Worm (Caenorhabditis elegans) whole organism, late embryonic: ENCODE measurements around the gene F59E12.9.

Experiments
- ahr-1 ChIP-seq: sonication (generic microtip); optimal IDR thresholded peaks from 2 replicates; lab custom pipeline; 2016; ENCODE audit warnings: missing genetic modification characterization, missing compliant biosample characterization
- ama-1 ChIP-seq: fragments of 150-350 bp; optimal IDR thresholded peaks from 2 replicates; lab custom pipeline; 2014
- ceh-18 ChIP-seq: sonication (generic microtip); optimal IDR thresholded peaks from 2 replicates; lab custom pipeline; 2016; ENCODE audit warnings: missing genetic modification characterization, missing compliant biosample characterization
- ceh-2 ChIP-seq: sonication (generic microtip); optimal IDR thresholded peaks from 2 replicates; lab custom pipeline; 2016; ENCODE audit warnings: missing genotype, missing genetic modification characterization, missing compliant biosample characterization
- ceh-22 ChIP-seq: sonication (generic microtip); optimal IDR thresholded peaks from 2 replicates; lab custom pipeline; 2017; ENCODE audit warnings: missing biosample characterization, missing genetic modification characterization
- ceh-30 ChIP-seq: fragments of 150-350 bp; optimal IDR thresholded peaks from 2 replicates; lab custom pipeline; 2014; ENCODE audit warnings: missing biosample characterization, missing genetic modification characterization
- ceh-31 ChIP-seq: sonication (generic microtip); optimal IDR thresholded peaks from 2 replicates; lab custom pipeline; 2016; ENCODE audit warnings: missing genetic modification characterization, missing compliant biosample characterization
- ceh-34 ChIP-seq: sonication (generic microtip); optimal IDR thresholded peaks from 2 replicates; lab custom pipeline; 2016; ENCODE audit warnings: mild to moderate bottlenecking, missing genetic modification characterization, missing compliant biosample characterization
- ceh-45 ChIP-seq: fragments of 200-800 bp; sonication (Bioruptor generic); IDR thresholded peaks from 2 replicates; pipeline ENCODE4 v1.3.6; 2022; ENCODE audit warnings: missing genetic modification reagents, missing genetic modification characterization, missing compliant biosample characterization
- dmd-4 ChIP-seq: sonication (generic microtip); optimal IDR thresholded peaks from 2 replicates; lab custom pipeline; 2016; ENCODE audit warnings: borderline replicate concordance, missing genetic modification characterization, missing compliant biosample characterization
- elt-2 ChIP-seq: sonication (generic microtip); optimal IDR thresholded peaks from 2 replicates; lab custom pipeline; 2016; ENCODE audit warnings: missing genetic modification reagents, missing genetic modification characterization, missing compliant biosample characterization
- elt-4 ChIP-seq: sonication (generic microtip); optimal IDR thresholded peaks from 2 replicates; lab custom pipeline; 2016; ENCODE audit warnings: missing genetic modification characterization, missing compliant biosample characterization
- hlh-13 ChIP-seq: fragments of 200-800 bp; sonication (Bioruptor generic); optimal IDR thresholded peaks from 2 replicates; lab custom pipeline; 2018; ENCODE audit warnings: mild to moderate bottlenecking, missing genetic modification characterization, missing compliant biosample characterization
- hlh-30 ChIP-seq: sonication (generic microtip); optimal IDR thresholded peaks from 2 replicates; lab custom pipeline; 2017; ENCODE audit warnings: antibody characterized with exemption, missing genetic modification characterization, missing compliant biosample characterization; ENCODE audit not compliant: insufficient read depth
- hlh-6 ChIP-seq: sonication (generic microtip); optimal IDR thresholded peaks from 2 replicates; lab custom pipeline; 2016; ENCODE audit warnings: missing genotype, missing genetic modification characterization, missing compliant biosample characterization
- hlh-8 ChIP-seq: sonication (generic microtip); optimal IDR thresholded peaks from 2 replicates; lab custom pipeline; 2016; ENCODE audit warnings: missing genotype, missing genetic modification characterization, missing compliant biosample characterization
- mec-3 ChIP-seq: sonication (generic microtip); optimal IDR thresholded peaks from 2 replicates; lab custom pipeline; 2016; ENCODE audit warnings: borderline replicate concordance, missing genetic modification characterization, missing compliant biosample characterization
- nfya-1 ChIP-seq: sonication (generic microtip); optimal IDR thresholded peaks from 2 replicates; lab custom pipeline; 2017; ENCODE audit warnings: missing genetic modification characterization, mild to moderate bottlenecking, missing compliant biosample characterization, antibody characterized with exemption, moderate library complexity
- nhr-11 ChIP-seq: fragments of 150-350 bp; optimal IDR thresholded peaks from 2 replicates; lab custom pipeline; 2014; ENCODE audit warnings: missing biosample characterization, missing genetic modification characterization
- nhr-232 ChIP-seq: sonication (generic microtip); optimal IDR thresholded peaks from 2 replicates; lab custom pipeline; 2016; ENCODE audit warnings: missing genetic modification characterization, missing compliant biosample characterization
- odd-2 ChIP-seq: sonication (generic microtip); optimal IDR thresholded peaks from 2 replicates; lab custom pipeline; 2017; ENCODE audit warnings: antibody characterized with exemption, mild to moderate bottlenecking, missing genetic modification characterization, missing compliant biosample characterization
- pag-3 ChIP-seq: sonication (generic microtip); optimal IDR thresholded peaks from 2 replicates; lab custom pipeline; 2016; ENCODE audit warnings: missing compliant biosample characterization, missing genetic modification characterization, borderline replicate concordance
- pax-1 ChIP-seq: fragments of 150-350 bp; optimal IDR thresholded peaks from 2 replicates; lab custom pipeline; 2014; ENCODE audit warnings: missing biosample characterization, missing genetic modification characterization
- pha-2 ChIP-seq: sonication (generic microtip); optimal IDR thresholded peaks from 2 replicates; lab custom pipeline; 2017; ENCODE audit warnings: mild to moderate bottlenecking, missing genetic modification characterization, missing compliant biosample characterization
- pha-4 ChIP-seq: fragments of 150-350 bp; optimal IDR thresholded peaks from 2 replicates; lab custom pipeline; 2018; ENCODE audit warnings: missing biosample characterization, missing genetic modification reagents, missing genetic modification characterization
- ref-2 ChIP-seq: sonication (generic microtip); optimal IDR thresholded peaks from 2 replicates; lab custom pipeline; 2016; ENCODE audit warnings: missing genetic modification characterization, missing compliant biosample characterization
- rnt-1 ChIP-seq: sonication (generic microtip); optimal IDR thresholded peaks from 2 replicates; lab custom pipeline; 2016; ENCODE audit warnings: missing genetic modification characterization, missing compliant biosample characterization
- sdc-2 ChIP-seq: sonication (generic microtip); optimal IDR thresholded peaks from 2 replicates; lab custom pipeline; 2016; ENCODE audit warnings: missing genotype, missing genetic modification characterization, missing compliant biosample characterization
- sox-2 ChIP-seq: fragments of 200-800 bp; sonication (Bioruptor generic); IDR thresholded peaks from 2 replicates; pipeline ENCODE4 v1.3.6; 2022; ENCODE audit warnings: missing genetic modification reagents, missing genetic modification characterization, missing compliant biosample characterization
- tbx-2 ChIP-seq: sonication (generic microtip); optimal IDR thresholded peaks from 2 replicates; lab custom pipeline; 2016; ENCODE audit warnings: missing genetic modification characterization, missing compliant biosample characterization
- tbx-7 ChIP-seq: sonication (generic microtip); optimal IDR thresholded peaks from 2 replicates; lab custom pipeline; 2016; ENCODE audit warnings: missing genotype, missing genetic modification characterization, missing compliant biosample characterization
- ttx-3 ChIP-seq: sonication (generic microtip); optimal IDR thresholded peaks from 2 replicates; lab custom pipeline; 2016; ENCODE audit warnings: missing genetic modification reagents, missing genetic modification characterization, missing compliant biosample characterization
- unc-42 ChIP-seq: sonication (generic microtip); optimal IDR thresholded peaks from 2 replicates; lab custom pipeline; 2016; ENCODE audit warnings: missing genotype, missing genetic modification characterization, missing compliant biosample characterization
- unc-55 ChIP-seq: sonication (generic microtip); optimal IDR thresholded peaks from 2 replicates; lab custom pipeline; 2017; ENCODE audit warnings: missing biosample characterization, missing genetic modification reagents, missing genetic modification characterization
- unc-86 ChIP-seq: sonication (generic microtip); optimal IDR thresholded peaks from 2 replicates; lab custom pipeline; 2016; ENCODE audit warnings: missing genetic modification characterization, missing compliant biosample characterization
- ztf-16 ChIP-seq: sonication (generic microtip); optimal IDR thresholded peaks from 2 replicates; lab custom pipeline; 2017; ENCODE audit warnings: missing genetic modification characterization, missing compliant biosample characterization

F59E12.9 gene

DNA sequence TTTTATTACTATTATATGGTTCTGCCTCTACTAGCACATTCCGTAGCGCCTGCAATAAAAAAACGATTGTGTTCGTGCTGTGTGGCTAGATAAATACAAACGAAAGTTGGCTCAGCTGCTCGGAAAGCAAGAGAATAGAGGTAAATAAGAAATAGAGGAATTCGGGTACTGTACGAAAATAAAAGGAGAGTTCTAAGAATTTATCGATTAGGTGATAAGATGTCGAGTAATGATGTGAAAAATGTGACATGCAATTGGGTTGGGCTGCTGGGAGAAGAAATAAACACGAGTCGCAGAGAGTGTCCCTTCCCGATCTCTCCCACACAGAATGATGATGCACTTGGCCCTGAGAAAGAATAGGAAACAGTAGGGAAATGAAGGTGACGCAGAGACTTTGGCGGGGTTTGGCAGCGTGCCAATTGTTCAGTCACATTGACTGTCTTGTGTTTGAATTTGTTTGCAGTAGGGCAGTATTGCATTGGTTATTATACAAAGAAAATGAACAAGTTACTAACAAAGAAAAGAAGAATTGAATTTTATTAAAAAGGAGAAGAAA lies 53.4 kb downstream of the F59E12.9 start, which contains the start of gene cdc-14:
TSS of gene cdc-14 (minus strand) at position 51 of the 556 bp plus-strand sequence.
- TF ChIP-seq tbx-7 (tag; lab: Kevin White, UChicago) (no peak), tbx-2 (tag; lab: Kevin White, UChicago) (peak; percentile 76), sox-2 (GFP tag; lab: Robert Waterston, UW) (peak; percentile 18; the same call in 1 of the 2 replicates), elt-2 (tag; lab: Kevin White, UChicago) (peak; percentile 57), nhr-232 (tag; lab: Kevin White, UChicago) (no peak), ceh-45 (GFP tag; lab: Robert Waterston, UW) (0 out of 2 replicates have a peak, but pooled peaks have one; percentile 24), ceh-22 (tag; lab: Kevin White, UChicago) (no peak), rnt-1 (peak; percentile 37), ceh-30 (tag; lab: Kevin White, UChicago) (no peak), ttx-3 (tag; lab: Kevin White, UChicago) (no peak), nhr-11 (no peak), sdc-2 (tag; lab: Kevin White, UChicago) (peak; percentile 33), hlh-6 (tag; lab: Kevin White, UChicago) (peak; percentile 38), unc-55 (GFP tag; lab: Kevin White, UChicago) (peak; percentile 64), unc-86 (tag; lab: Kevin White, UChicago) (no peak), pag-3 (tag; lab: Kevin White, UChicago) (no peak), ceh-34 (tag; lab: Kevin White, UChicago) (peak; percentile 69), nfya-1 (peak; percentile 72), ceh-31 (tag; lab: Kevin White, UChicago) (peak; percentile 65), ref-2 (tag; lab: Kevin White, UChicago) (peak; percentile 56), unc-42 (tag; lab: Kevin White, UChicago) (peak; percentile 59), ceh-18 (tag; lab: Kevin White, UChicago) (peak; percentile 81), hlh-8 (tag; lab: Kevin White, UChicago) (peak; percentile 13), hlh-30 (tag; lab: Kevin White, UChicago) (peak; percentile 95)
- TF ChIP-seq, all 69 proteins: peak for 16

DNA sequence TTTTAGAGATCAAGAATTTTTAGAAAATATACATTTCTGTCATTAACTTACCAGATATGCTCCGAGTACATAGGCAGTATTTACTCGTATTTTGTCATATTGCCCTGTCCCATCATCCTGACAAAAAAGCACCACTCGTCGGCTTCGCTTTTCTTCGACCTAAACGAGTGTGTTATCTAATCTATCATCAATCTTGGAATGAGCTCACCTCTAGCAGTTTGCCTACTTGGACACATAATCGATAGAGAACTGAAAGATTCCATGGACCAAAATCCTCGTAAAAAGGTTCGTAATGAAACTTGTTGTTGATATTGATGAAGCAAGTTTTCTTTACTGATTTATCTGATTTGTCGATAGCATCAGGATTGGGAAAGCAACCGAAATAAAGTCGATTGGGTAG lies 54.0 kb downstream of the F59E12.9 start:
- TF ChIP-seq hlh-13 (GFP tag; lab: Kevin White, UChicago) (no peak), tbx-7 (tag; lab: Kevin White, UChicago) (no peak)

DNA sequence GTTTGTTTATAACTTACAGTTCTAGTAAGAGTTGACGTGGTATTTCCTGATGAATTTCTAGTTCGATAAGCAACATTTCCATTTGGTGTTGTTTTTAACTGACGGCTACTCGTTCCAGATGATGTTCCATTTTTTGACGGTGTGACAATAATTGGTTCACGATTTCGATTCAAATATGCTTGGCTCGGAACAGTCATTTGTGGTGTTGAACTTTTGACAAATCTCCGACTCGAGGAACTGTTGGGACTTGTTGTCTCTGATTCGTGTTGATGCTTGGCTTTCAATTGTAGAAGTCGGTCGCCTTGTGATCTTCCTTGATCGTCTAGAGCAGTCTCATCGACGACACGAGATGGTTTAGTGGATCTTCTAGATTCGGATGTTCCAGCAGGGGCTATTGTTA lies 55.3 kb downstream of the F59E12.9 start:
- TF ChIP-seq ttx-3 (tag; lab: Kevin White, UChicago) (no peak), ceh-2 (tag; lab: Kevin White, UChicago) (no peak), pax-1 (tag; lab: Kevin White, UChicago) (no peak), hlh-6 (tag; lab: Kevin White, UChicago) (no peak), nhr-11 (no peak), pha-2 (no peak), mec-3 (no peak), elt-2 (tag; lab: Kevin White, UChicago) (no peak), ama-1 (lab: Kevin White, UChicago) (no peak), nfya-1 (no peak), pha-4 (tag; lab: Kevin White, UChicago) (no peak), elt-4 (tag; lab: Kevin White, UChicago) (no peak), ahr-1 (no peak), ztf-16 (tag; lab: Kevin White, UChicago) (no peak), dmd-4 (tag; lab: Kevin White, UChicago) (no peak), odd-2 (tag; lab: Kevin White, UChicago) (no peak)
